Worm (Caenorhabditis elegans) whole organism, late embryonic: ENCODE data around the gene grd-4.
"Not testable (repeated sequence)": the region's sequence is repeated elsewhere in the genome, so short reads cannot be mapped to it uniquely, and the experiment has no call there.

Source experiments
- C08G9.2 ChIP-seq: sonication (generic microtip); optimal IDR thresholded peaks from 2 replicates; lab custom pipeline; 2016; ENCODE audit warnings: mild to moderate bottlenecking, missing genetic modification characterization, moderate library complexity, missing compliant biosample characterization
- C38D4.7 ChIP-seq: fragments of 200-800 bp; sonication (Bioruptor generic); optimal IDR thresholded peaks from 2 replicates; lab custom pipeline; 2018; ENCODE audit warnings: mild to moderate bottlenecking, missing genetic modification characterization, moderate library complexity, missing compliant biosample characterization
- K02D7.2 ChIP-seq: sonication (generic microtip); optimal IDR thresholded peaks from 2 replicates; lab custom pipeline; 2017; ENCODE audit warnings: mild to moderate bottlenecking, missing genetic modification characterization, missing compliant biosample characterization
- K09A11.1 ChIP-seq: sonication (generic microtip); optimal IDR thresholded peaks from 2 replicates; lab custom pipeline; 2017; ENCODE audit warnings: antibody characterized with exemption, mild to moderate bottlenecking, missing genetic modification characterization, missing compliant biosample characterization; ENCODE audit not compliant: insufficient read depth
- T23F11.4 ChIP-seq: fragments of 200-800 bp; sonication (Bioruptor generic); optimal IDR thresholded peaks from 2 replicates; lab custom pipeline; 2018; ENCODE audit warnings: mild to moderate bottlenecking, missing genetic modification characterization, missing compliant biosample characterization
- Y22D7AL.16 ChIP-seq: sonication (generic microtip); optimal IDR thresholded peaks from 2 replicates; lab custom pipeline; 2016; ENCODE audit warnings: missing genetic modification characterization, missing compliant biosample characterization
- ceh-18 ChIP-seq: sonication (generic microtip); optimal IDR thresholded peaks from 2 replicates; lab custom pipeline; 2016; ENCODE audit warnings: missing genetic modification characterization, missing compliant biosample characterization
- ceh-19 ChIP-seq: fragments of 200-800 bp; sonication (Bioruptor generic); optimal IDR thresholded peaks from 2 replicates; lab custom pipeline; 2018; ENCODE audit warnings: mild to moderate bottlenecking, missing genetic modification characterization, missing compliant biosample characterization
- ceh-2 ChIP-seq: sonication (generic microtip); optimal IDR thresholded peaks from 2 replicates; lab custom pipeline; 2016; ENCODE audit warnings: missing genotype, missing genetic modification characterization, missing compliant biosample characterization
- ceh-22 ChIP-seq: sonication (generic microtip); optimal IDR thresholded peaks from 2 replicates; lab custom pipeline; 2017; ENCODE audit warnings: missing biosample characterization, missing genetic modification characterization
- ceh-24 ChIP-seq: sonication (generic microtip); optimal IDR thresholded peaks from 2 replicates; lab custom pipeline; 2016; ENCODE audit warnings: mild to moderate bottlenecking, missing genetic modification characterization, missing compliant biosample characterization
- ceh-30 ChIP-seq: fragments of 150-350 bp; optimal IDR thresholded peaks from 2 replicates; lab custom pipeline; 2014; ENCODE audit warnings: missing biosample characterization, missing genetic modification characterization
- ceh-48 ChIP-seq: sonication (generic microtip); optimal IDR thresholded peaks from 2 replicates; lab custom pipeline; 2016; ENCODE audit warnings: missing genetic modification characterization, inconsistent platforms, missing compliant biosample characterization
- ceh-9 ChIP-seq: sonication (generic microtip); optimal IDR thresholded peaks from 2 replicates; lab custom pipeline; 2016; ENCODE audit warnings: mild to moderate bottlenecking, missing genetic modification characterization, inconsistent platforms, missing compliant biosample characterization
- ets-4 ChIP-seq: sonication (generic microtip); optimal IDR thresholded peaks from 2 replicates; lab custom pipeline; 2016; ENCODE audit warnings: missing genetic modification characterization, missing compliant biosample characterization
- fax-1 ChIP-seq: sonication (generic microtip); optimal IDR thresholded peaks from 2 replicates; lab custom pipeline; 2016; ENCODE audit warnings: missing genotype, missing genetic modification characterization, missing compliant biosample characterization
- fkh-6 ChIP-seq: sonication (generic microtip); optimal IDR thresholded peaks from 2 replicates; lab custom pipeline; 2016; ENCODE audit warnings: missing genetic modification characterization, missing compliant biosample characterization
- gmeb-2 ChIP-seq: sonication (generic microtip); optimal IDR thresholded peaks from 2 replicates; lab custom pipeline; 2016; ENCODE audit warnings: missing genetic modification characterization, inconsistent platforms, missing compliant biosample characterization
- hlh-13 ChIP-seq: fragments of 200-800 bp; sonication (Bioruptor generic); optimal IDR thresholded peaks from 2 replicates; lab custom pipeline; 2018; ENCODE audit warnings: mild to moderate bottlenecking, missing genetic modification characterization, missing compliant biosample characterization
- hlh-15 ChIP-seq: sonication (generic microtip); optimal IDR thresholded peaks from 2 replicates; lab custom pipeline; 2016; ENCODE audit warnings: missing genetic modification characterization, missing compliant biosample characterization
- hlh-6 ChIP-seq: sonication (generic microtip); optimal IDR thresholded peaks from 2 replicates; lab custom pipeline; 2016; ENCODE audit warnings: missing genotype, missing genetic modification characterization, missing compliant biosample characterization
- hlh-8 ChIP-seq: sonication (generic microtip); optimal IDR thresholded peaks from 2 replicates; lab custom pipeline; 2016; ENCODE audit warnings: missing genotype, missing genetic modification characterization, missing compliant biosample characterization
- lim-6 ChIP-seq: sonication (generic microtip); optimal IDR thresholded peaks from 2 replicates; lab custom pipeline; 2016; ENCODE audit warnings: missing genetic modification characterization, missing compliant biosample characterization
- madf-2 ChIP-seq: sonication (generic microtip); optimal IDR thresholded peaks from 2 replicates; lab custom pipeline; 2017; ENCODE audit warnings: missing genetic modification characterization, missing compliant biosample characterization
- mec-3 ChIP-seq: sonication (generic microtip); optimal IDR thresholded peaks from 2 replicates; lab custom pipeline; 2016; ENCODE audit warnings: borderline replicate concordance, missing genetic modification characterization, missing compliant biosample characterization
- npax-4 ChIP-seq: sonication (generic microtip); optimal IDR thresholded peaks from 2 replicates; lab custom pipeline; 2016; ENCODE audit warnings: missing genetic modification characterization, missing compliant biosample characterization
- pag-3 ChIP-seq: sonication (generic microtip); optimal IDR thresholded peaks from 2 replicates; lab custom pipeline; 2016; ENCODE audit warnings: missing compliant biosample characterization, missing genetic modification characterization, borderline replicate concordance
- pat-9 ChIP-seq: fragments of 200-800 bp; sonication (Bioruptor generic); optimal IDR thresholded peaks from 2 replicates; lab custom pipeline; 2018; ENCODE audit warnings: mild to moderate bottlenecking, missing genetic modification characterization, moderate library complexity, missing compliant biosample characterization
- pax-1 ChIP-seq: fragments of 150-350 bp; optimal IDR thresholded peaks from 2 replicates; lab custom pipeline; 2014; ENCODE audit warnings: missing biosample characterization, missing genetic modification characterization
- pha-4 ChIP-seq: fragments of 150-350 bp; optimal IDR thresholded peaks from 2 replicates; lab custom pipeline; 2018; ENCODE audit warnings: missing biosample characterization, missing genetic modification reagents, missing genetic modification characterization
- ref-2 ChIP-seq: sonication (generic microtip); optimal IDR thresholded peaks from 2 replicates; lab custom pipeline; 2016; ENCODE audit warnings: missing genetic modification characterization, missing compliant biosample characterization
- rnt-1 ChIP-seq: sonication (generic microtip); optimal IDR thresholded peaks from 2 replicates; lab custom pipeline; 2016; ENCODE audit warnings: missing genetic modification characterization, missing compliant biosample characterization
- sdc-2 ChIP-seq: sonication (generic microtip); optimal IDR thresholded peaks from 2 replicates; lab custom pipeline; 2016; ENCODE audit warnings: missing genotype, missing genetic modification characterization, missing compliant biosample characterization
- sox-2 ChIP-seq: fragments of 200-800 bp; sonication (Bioruptor generic); IDR thresholded peaks from 2 replicates; pipeline ENCODE4 v1.3.6; 2022; ENCODE audit warnings: missing genetic modification reagents, missing genetic modification characterization, missing compliant biosample characterization
- sox-4 ChIP-seq: sonication (generic microtip); optimal IDR thresholded peaks from 2 replicates; lab custom pipeline; 2017; ENCODE audit warnings: mild to moderate bottlenecking, missing genetic modification characterization, inconsistent platforms, missing compliant biosample characterization
- syd-9 ChIP-seq: sonication (generic microtip); optimal IDR thresholded peaks from 2 replicates; lab custom pipeline; 2016; ENCODE audit warnings: mild to moderate bottlenecking, missing genetic modification characterization, moderate library complexity, missing compliant biosample characterization
- tbx-7 ChIP-seq: sonication (generic microtip); optimal IDR thresholded peaks from 2 replicates; lab custom pipeline; 2016; ENCODE audit warnings: missing genotype, missing genetic modification characterization, missing compliant biosample characterization
- unc-3 ChIP-seq, 2 experiments: fragments of 200-800 bp in 1 of 2; sonication (Bioruptor generic) in 1 of 2; sonication (generic microtip) in 1 of 2; conservative IDR thresholded peaks in 1 of 2; optimal IDR thresholded peaks in 1 of 2; 2 replicates each; pipeline versions ENCODE4 v1.3.6 to Lab custom; 2016 to 2022; ENCODE audit warnings: missing compliant biosample characterization in 2 of 2, missing genetic modification characterization in 2 of 2, missing genetic modification reagents in 1 of 2
- zip-5 ChIP-seq: sonication (generic microtip); optimal IDR thresholded peaks from 2 replicates; lab custom pipeline; 2016; ENCODE audit warnings: missing genetic modification characterization, missing compliant biosample characterization

The grd-4 gene

DNA sequence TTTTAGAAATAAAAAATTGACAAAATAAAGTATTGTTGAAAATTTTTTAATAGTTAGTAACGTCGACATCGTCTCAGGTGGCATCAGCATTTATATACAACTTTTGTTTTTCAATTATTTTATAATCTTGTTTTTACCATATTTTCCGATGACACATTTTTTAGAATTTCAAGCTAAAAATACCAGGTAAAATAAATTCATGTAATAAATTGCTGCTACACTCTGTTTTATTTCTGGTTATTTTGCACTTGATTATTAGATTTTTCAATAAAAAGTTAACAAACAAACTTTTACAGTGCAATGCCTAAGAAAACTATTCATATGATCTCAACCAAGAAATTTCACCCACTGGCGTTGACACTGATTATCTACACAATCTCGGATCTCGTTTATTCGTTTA is 20.6 kb downstream of the grd-4 start, which contains the start of gene C03G5.14:
Gene C03G5.14, plus strand, starts transcription at position 301 of the 400 bp plus-strand sequence.
- TF ChIP-seq fkh-6 (tag; lab: Kevin White, UChicago) (no peak), pha-4 (tag; lab: Kevin White, UChicago) (no peak), ceh-19 (GFP tag; lab: Kevin White, UChicago) (no peak), ref-2 (no peak), hlh-13 (no peak), lim-6 (tag; lab: Kevin White, UChicago) (no peak), K09A11.1 (no peak), hlh-15 (tag; lab: Kevin White, UChicago) (no peak), madf-2 (tag; lab: Kevin White, UChicago) (no peak), syd-9 (tag; lab: Kevin White, UChicago) (no peak), hlh-8 (no peak), npax-4 (no peak), ceh-18 (tag; lab: Kevin White, UChicago) (no peak), gmeb-2 (tag; lab: Kevin White, UChicago) (no peak), K02D7.2 (tag; lab: Kevin White, UChicago) (no peak), C08G9.2 (tag; lab: Kevin White, UChicago) (no peak), ceh-48 (tag; lab: Kevin White, UChicago) (no peak), sdc-2 (no peak), pat-9 (tag; lab: Kevin White, UChicago) (no peak)

DNA sequence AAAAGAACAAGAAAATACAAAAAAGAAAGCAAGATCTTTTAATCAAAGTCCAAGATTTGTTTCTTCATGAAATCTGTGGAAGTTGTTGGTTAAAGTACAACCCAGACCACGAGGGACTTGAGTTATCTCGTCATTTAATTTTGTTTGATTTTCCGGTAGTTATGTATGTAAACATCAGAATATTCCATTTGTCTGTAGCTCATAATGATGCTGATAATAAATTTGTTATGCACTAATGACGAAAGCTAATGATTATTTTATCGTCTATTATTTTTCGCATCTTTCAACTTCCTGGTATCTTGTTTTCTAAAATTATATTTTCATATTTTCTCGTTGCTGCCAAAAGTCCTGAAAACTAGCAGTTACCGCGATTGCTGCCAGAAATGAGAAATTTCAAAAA is 22.0 kb downstream of the grd-4 start:
- TF ChIP-seq T23F11.4 (GFP tag; lab: Kevin White, UChicago) (no peak), ceh-18 (tag; lab: Kevin White, UChicago) (no peak), ceh-30 (tag; lab: Kevin White, UChicago) (no peak), zip-5 (tag; lab: Kevin White, UChicago) (no peak), C38D4.7 (GFP tag; lab: Kevin White, UChicago) (no peak), unc-3 (GFP tag; conservative IDR thresholded peaks at IDR 0.05; lab: Robert Waterston, UW) (no peak), unc-3 (tag; optimal IDR thresholded peaks at IDR 0.05; lab: Kevin White, UChicago) (no peak), ceh-48 (tag; lab: Kevin White, UChicago) (no peak), sox-2 (GFP tag; lab: Robert Waterston, UW) (no peak), ref-2 (no peak)

DNA sequence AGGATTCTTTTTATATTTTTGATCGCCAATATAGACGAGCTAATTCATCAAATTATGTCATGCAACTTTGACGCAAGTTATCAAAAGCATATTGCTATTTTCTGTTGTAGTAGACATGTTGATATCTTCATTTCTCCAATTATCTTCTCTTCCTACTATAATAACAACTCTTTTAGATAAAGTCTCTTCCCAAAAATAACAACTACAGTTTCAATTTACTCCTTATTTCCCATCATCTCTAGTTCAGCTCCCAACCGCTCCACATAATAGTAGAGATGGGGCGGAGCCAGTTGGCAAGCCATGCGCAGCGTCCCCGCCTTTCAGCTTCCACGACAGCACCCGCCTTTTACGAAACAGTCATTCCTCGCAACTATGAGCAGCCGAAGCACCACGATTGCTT is 26.9 kb downstream of the grd-4 start, which contains the start of gene flp-5:
Gene flp-5, plus strand, starts transcription at position 301 of the 400 bp plus-strand sequence.
- no peak for TF ChIP-seq Y22D7AL.16 (tag; lab: Kevin White, UChicago)

DNA sequence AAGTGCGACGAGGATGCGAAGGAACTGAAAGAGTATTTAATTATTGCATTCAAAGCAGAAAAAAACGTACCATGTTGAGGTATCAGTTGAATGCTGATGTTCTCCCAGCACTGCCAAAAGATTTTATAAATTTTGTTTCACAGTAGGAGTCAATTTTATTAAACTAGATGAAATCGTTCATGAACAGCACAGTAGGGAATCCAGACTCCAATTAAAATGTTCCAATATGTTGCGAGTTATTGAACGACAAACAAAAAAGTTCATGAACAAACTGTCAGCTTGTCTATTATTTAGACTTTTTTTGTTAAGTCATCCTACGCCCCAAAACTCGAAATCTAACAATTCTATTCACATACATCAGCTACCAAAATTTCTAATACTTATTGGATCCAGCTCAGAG is 34.0 kb downstream of the grd-4 start, which contains the start of gene nspc-1:
Gene nspc-1, minus strand, starts transcription at position 101 of the 400 bp plus-strand sequence.
- not testable (repeated sequence) for TF ChIP-seq ceh-2; ceh-48 (tag; lab: Kevin White, UChicago); pax-1 (tag; lab: Kevin White, UChicago)

DNA sequence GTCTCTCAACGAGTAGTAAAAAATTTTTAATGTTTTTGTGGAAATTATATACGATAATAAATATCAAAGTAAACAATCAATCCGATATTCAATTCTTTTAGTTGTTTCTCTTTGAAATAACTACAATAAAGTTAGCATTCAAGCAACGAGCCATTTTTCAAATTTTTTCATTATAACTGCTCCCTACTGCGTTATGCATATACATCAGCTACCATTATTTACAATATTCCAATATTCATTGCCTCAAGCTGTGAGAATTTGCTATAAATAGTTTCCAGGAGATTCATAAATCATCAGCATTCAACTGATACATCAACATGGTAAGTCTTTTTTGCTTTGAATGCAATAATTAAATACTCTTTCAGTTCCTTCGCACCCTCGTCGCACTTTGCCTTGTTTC is 35.8 kb downstream of the grd-4 start, which contains the start of gene nspc-3:
Gene nspc-3, plus strand, starts transcription at position 301 of the 400 bp plus-strand sequence.
- TF ChIP-seq unc-3 (GFP tag; conservative IDR thresholded peaks at IDR 0.05; lab: Robert Waterston, UW) (no peak), unc-3 (tag; optimal IDR thresholded peaks at IDR 0.05; lab: Kevin White, UChicago) (no peak), mec-3 (no peak), ceh-30 (tag; lab: Kevin White, UChicago) (no peak), ceh-22 (tag; lab: Kevin White, UChicago) (no peak), ref-2 (no peak), ceh-9 (tag; lab: Kevin White, UChicago) (no peak), ceh-19 (GFP tag; lab: Kevin White, UChicago) (no peak), hlh-15 (tag; lab: Kevin White, UChicago) (no peak), hlh-6 (tag; lab: Kevin White, UChicago) (no peak), ets-4 (tag; lab: Kevin White, UChicago) (no peak), pag-3 (tag; lab: Kevin White, UChicago) (no peak), tbx-7 (tag; lab: Kevin White, UChicago) (no peak), K09A11.1 (no peak), fax-1 (tag; lab: Kevin White, UChicago) (no peak), ceh-24 (tag; lab: Kevin White, UChicago) (no peak), sox-4 (tag; lab: Kevin White, UChicago) (no peak), rnt-1 (tag; lab: Kevin White, UChicago) (no peak), zip-5 (tag; lab: Kevin White, UChicago) (no peak), hlh-8 (no peak)
